Fruit fly (Drosophila melanogaster): ENCODE measurements around the gene CG45603.

The CG45603 gene

DNA sequence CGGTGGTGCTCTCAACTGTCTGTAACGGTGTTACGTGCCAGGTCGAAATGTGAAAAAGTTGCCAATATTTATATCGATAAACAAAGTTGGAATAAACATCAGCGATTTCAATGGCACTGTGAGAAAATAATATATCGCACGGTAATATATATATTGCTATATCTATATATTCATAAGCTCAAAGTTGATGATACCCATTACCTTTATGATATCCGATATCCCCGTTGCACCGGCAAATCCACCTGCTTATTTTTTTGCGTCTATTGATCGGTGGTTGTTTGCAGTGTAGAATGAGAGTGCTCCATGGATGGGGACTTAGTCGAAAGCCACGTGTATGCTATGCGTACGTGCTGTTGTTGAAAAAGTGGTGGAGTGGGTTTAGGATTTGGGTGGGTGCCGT is 33.4 kb upstream of the CG45603 start (continued):
- no peak for TF ChIP-seq HLHmδ (GFP tag; optimal IDR thresholded peaks at IDR 0.05)
- no peak for TF ChIP-seq hb (GFP tag; IDR thresholded peaks at IDR 0.05; ENCODE audit: partially characterized antibody)
- no peak for TF ChIP-seq Atf6 (GFP tag; IDR thresholded peaks at IDR 0.05)
- no peak for TF ChIP-seq CG11247 (GFP tag; IDR thresholded peaks at IDR 0.05)
- TF ChIP-seq Dad (GFP tag; optimal IDR thresholded peaks at IDR 0.05), result no peak
- TF ChIP-seq gsb-n (tag; optimal IDR thresholded peaks at IDR 0.05), result no peak
- peak; percentile 36; the same call in 1 of the 2 replicates for TF ChIP-seq CG32772 (GFP tag; IDR thresholded peaks at IDR 0.05)
- no peak for TF ChIP-seq CG8089 (GFP tag; optimal IDR thresholded peaks at IDR 0.05)
- TF ChIP-seq Hr3 (GFP tag; optimal IDR thresholded peaks at IDR 0.05), result peak; percentile 18
- no peak for TF ChIP-seq CG43689 (GFP tag; IDR thresholded peaks at IDR 0.05)
- no peak for TF ChIP-seq CG6813 (GFP tag; optimal IDR thresholded peaks at IDR 0.05)
- no peak for TF ChIP-seq abd-A (tag; optimal IDR thresholded peaks at IDR 0.05)
- no peak for TF ChIP-seq HLH4C (GFP tag; IDR thresholded peaks at IDR 0.05; ENCODE audit: partially characterized antibody)
- no peak for TF ChIP-seq Hr39 (optimal IDR thresholded peaks at IDR 0.05)
- TF ChIP-seq MESR4 (GFP tag; optimal IDR thresholded peaks at IDR 0.05), result no peak
- TF ChIP-seq CG12236 (GFP tag; optimal IDR thresholded peaks at IDR 0.05), result no peak
- no peak for TF ChIP-seq Bdp1 (GFP tag; optimal IDR thresholded peaks at IDR 0.05)
- 0 out of 2 replicates have a peak, but pooled peaks have one; percentile 28 for TF ChIP-seq CG6689 (GFP tag; IDR thresholded peaks at IDR 0.05)
- TF ChIP-seq CG30431 (GFP tag; optimal IDR thresholded peaks at IDR 0.05), result peak; percentile 24
- TF ChIP-seq B-H1 (GFP tag; IDR thresholded peaks at IDR 0.05), result no peak; the same call in 2 of the 3 replicates
- no peak for TF ChIP-seq Opbp (GFP tag; IDR thresholded peaks at IDR 0.05; ENCODE audit: partially characterized antibody)
- TF ChIP-seq Pdp1 (GFP tag; optimal IDR thresholded peaks at IDR 0.05), result no peak
- TF ChIP-seq Xrp1 (GFP tag; IDR thresholded peaks at IDR 0.05), result peak; percentile 50; the same call in 1 of the 2 replicates
- no peak for TF ChIP-seq tna (GFP tag; IDR thresholded peaks at IDR 0.05; ENCODE audit: partially characterized antibody)
- TF ChIP-seq CG11093 (GFP tag; IDR thresholded peaks at IDR 0.05), result 0 out of 3 replicates have a peak, but pooled peaks have one; percentile 18
- no peak for TF ChIP-seq NFAT (GFP tag; IDR thresholded peaks at IDR 0.05)
- no peak for TF ChIP-seq tup (GFP tag; optimal IDR thresholded peaks at IDR 0.05)
- TF ChIP-seq GATAe (GFP tag; conservative IDR thresholded peaks at IDR 0.05), result no peak
- TF ChIP-seq CG8765 (GFP tag; IDR thresholded peaks at IDR 0.05), result no peak
- TF ChIP-seq Sox100B (GFP tag; optimal IDR thresholded peaks at IDR 0.05), result no peak
- TF ChIP-seq CG1602 (GFP tag; optimal IDR thresholded peaks at IDR 0.05), result no peak
- TF ChIP-seq ftz-f1 (GFP tag; optimal IDR thresholded peaks at IDR 0.05), result no peak
- TF ChIP-seq CG11456 (GFP tag; IDR thresholded peaks at IDR 0.05), result no peak
- TF ChIP-seq YL-1 (GFP tag; optimal IDR thresholded peaks at IDR 0.05), result no peak
- TF ChIP-seq H2.0 (GFP tag; IDR thresholded peaks at IDR 0.05), result 0 out of 2 replicates have a peak, but pooled peaks have one; percentile 23
- no peak for TF ChIP-seq CG11723 (GFP tag; optimal IDR thresholded peaks at IDR 0.05)
- no peak for TF ChIP-seq vfl (GFP tag; optimal IDR thresholded peaks at IDR 0.05)
- TF ChIP-seq CG15479 (GFP tag; optimal IDR thresholded peaks at IDR 0.05), result no peak
- peak; percentile 87 for TF ChIP-seq Med (GFP tag)
- TF ChIP-seq E2f1 (GFP tag; IDR thresholded peaks at IDR 0.05), result peak; percentile 35; the same call in 1 of the 2 replicates
- TF ChIP-seq tio (GFP tag; optimal IDR thresholded peaks at IDR 0.05), result no peak
- no peak for TF ChIP-seq CG7786 (GFP tag; optimal IDR thresholded peaks at IDR 0.05)
- peak; percentile 6 for TF ChIP-seq CG12219 (GFP tag; optimal IDR thresholded peaks at IDR 0.05)
- TF ChIP-seq CG9797 (GFP tag; optimal IDR thresholded peaks at IDR 0.05), result no peak
- TF ChIP-seq CG15601 (tag; optimal IDR thresholded peaks at IDR 0.05), result no peak
- no peak for TF ChIP-seq MTF-1 (GFP tag; optimal IDR thresholded peaks at IDR 0.05; ENCODE audit: borderline replicate concordance)
- TF ChIP-seq knrl (GFP tag; IDR thresholded peaks at IDR 0.05; ENCODE audit: partially characterized antibody), result no peak
- no peak for TF ChIP-seq unc-4 (GFP tag; IDR thresholded peaks at IDR 0.05; ENCODE audit: partially characterized antibody)
- no peak for TF ChIP-seq CG6791 (GFP tag; IDR thresholded peaks at IDR 0.05; ENCODE audit: partially characterized antibody)
- no peak for TF ChIP-seq CG13296 (GFP tag; optimal IDR thresholded peaks at IDR 0.05)
- TF ChIP-seq ac (GFP tag; optimal IDR thresholded peaks at IDR 0.05), result no peak
